Fruit fly (Drosophila melanogaster) whole organism: ENCODE results near the gene CG3349.

Experiments
- CG8478 ChIP-seq: fragments of >200 bp; optimal IDR thresholded peaks from 2 replicates; lab custom pipeline; 2018; ENCODE audit warnings: inconsistent platforms
- Dll ChIP-seq: fragments of >200 bp; optimal IDR thresholded peaks from 2 replicates; lab custom pipeline; 2017
- pan ChIP-seq: fragments of >200 bp; optimal IDR thresholded peaks from 2 replicates; lab custom pipeline; 2017
- psq ChIP-seq: fragments of >200 bp; optimal IDR thresholded peaks from 2 replicates; lab custom pipeline; 2017
- usp ChIP-seq: fragments of >200 bp; optimal IDR thresholded peaks from 2 replicates; lab custom pipeline; 2017; ENCODE audit warnings: missing biosample characterization, missing genetic modification characterization, mixed read lengths

dm6 chr3L:14977536-14978495 lies 1.6 kb upstream of the CG3349 start:
- TF ChIP-seq psq (lab: Kevin White, UChicago) = no peak
- TF ChIP-seq pan (lab: Kevin White, UChicago) = no peak
- TF ChIP-seq Dll (lab: Kevin White, UChicago) = no peak
- TF ChIP-seq CG8478 (lab: Kevin White, UChicago) = no peak
- TF ChIP-seq usp (GFP tag; lab: Kevin White, UChicago) = no peak
